Worm (Caenorhabditis elegans): ENCODE data around the gene srsx-18.

- TF ChIP-seq W03F9.2 (tag; optimal IDR thresholded peaks at IDR 0.05) (no peak), him-1 (tag; optimal IDR thresholded peaks at IDR 0.05) (no peak)
Measured at ce11 chrV:5876966-5877365, 45.4 kb upstream of the srsx-18 start.

Data from whole organism, L4/young adult.